Fruit fly (Drosophila melanogaster) whole organism, wandering third instar larva: ENCODE data around the gene CG6470.

ENCODE experiments used
- Abd-B ChIP-seq: fragments of >200 bp; optimal IDR thresholded peaks from 2 replicates; lab custom pipeline; 2017; ENCODE audit warnings: missing biosample characterization, missing genetic modification characterization
- CG32264 ChIP-seq: fragments of 200-800 bp; sonication (Bioruptor generic); optimal IDR thresholded peaks from 2 replicates; lab custom pipeline; 2016; ENCODE audit warnings: missing biosample characterization, missing genetic modification characterization
- CG9705 ChIP-seq: fragments of 200-800 bp; sonication (Bioruptor generic); optimal IDR thresholded peaks from 2 replicates; lab custom pipeline; 2018; ENCODE audit warnings: missing biosample characterization, mild to moderate bottlenecking, missing genetic modification characterization
- Dfd ChIP-seq: fragments of >200 bp; optimal IDR thresholded peaks from 2 replicates; lab custom pipeline; 2017; ENCODE audit warnings: missing biosample characterization, missing genetic modification characterization
- Dif ChIP-seq: fragments of 200-275, 200-300 bp; sonication (Bioruptor generic); optimal IDR thresholded peaks from 2 replicates; lab custom pipeline; 2018; ENCODE audit warnings: missing biosample characterization, missing genetic modification characterization; ENCODE audit not compliant: partially characterized antibody
- GATAd ChIP-seq: sonication (Bioruptor generic); optimal IDR thresholded peaks from 2 replicates; lab custom pipeline; 2016; ENCODE audit warnings: missing biosample characterization, missing genetic modification characterization
- HLH106 ChIP-seq: fragments of 200-800 bp; optimal IDR thresholded peaks from 3 replicates; lab custom pipeline; 2019; ENCODE audit warnings: missing biosample characterization, mild to moderate bottlenecking, missing genetic modification characterization, moderate library complexity
- Hnf4 ChIP-seq: fragments of 200-800 bp; sonication (Bioruptor generic); optimal IDR thresholded peaks from 2 replicates; lab custom pipeline; 2016; ENCODE audit warnings: missing biosample characterization, mild to moderate bottlenecking, missing genetic modification characterization
- Hr78 ChIP-seq: fragments of >200 bp; optimal IDR thresholded peaks from 2 replicates; lab custom pipeline; 2017; ENCODE audit warnings: missing biosample characterization, missing genetic modification characterization
- Hr83 ChIP-seq: fragments of 200-300 bp; sonication (Bioruptor generic); optimal IDR thresholded peaks from 2 replicates; lab custom pipeline; 2016; ENCODE audit warnings: missing biosample characterization, mild to moderate bottlenecking, missing genetic modification characterization, moderate library complexity; ENCODE audit not compliant: poor library complexity, severe bottlenecking
- Jra ChIP-seq: sonication (Bioruptor generic); optimal IDR thresholded peaks from 2 replicates; lab custom pipeline; 2016; ENCODE audit warnings: missing biosample characterization, missing genetic modification characterization
- Mio ChIP-seq: sonication (Bioruptor generic); optimal IDR thresholded peaks from 2 replicates; lab custom pipeline; 2016; ENCODE audit warnings: missing biosample characterization, missing genetic modification characterization
- Myc ChIP-seq: fragments of >200 bp; optimal IDR thresholded peaks from 2 replicates; lab custom pipeline; 2017
- N ChIP-seq: fragments of >200 bp; optimal IDR thresholded peaks from 2 replicates; lab custom pipeline; 2018; ENCODE audit warnings: missing biosample characterization, missing external identifiers, missing genetic modification characterization
- OdsH ChIP-seq: fragments of 200-800 bp; sonication (Bioruptor generic); optimal IDR thresholded peaks from 2 replicates; lab custom pipeline; 2016; ENCODE audit warnings: missing biosample characterization, mild to moderate bottlenecking, missing genetic modification characterization
- Rel ChIP-seq, 2 experiments: fragments of 200-800 bp; sonication (Bioruptor generic) in 1 of 2; optimal IDR thresholded peaks; 2 replicates in 1 of 2; 3 replicates in 1 of 2; lab custom pipeline; 2016 to 2019; ENCODE audit warnings: mild to moderate bottlenecking in 2 of 2, missing biosample characterization in 2 of 2, missing genetic modification characterization in 2 of 2, moderate library complexity in 1 of 2
- Sp1 ChIP-seq: fragments of 200-800 bp; sonication (Bioruptor generic); optimal IDR thresholded peaks from 3 replicates; lab custom pipeline; 2019; ENCODE audit warnings: missing biosample characterization, mild to moderate bottlenecking, missing genetic modification characterization, moderate library complexity
- Vsx2 ChIP-seq: fragments of 200-300, 225-300 bp; sonication (Bioruptor generic); optimal IDR thresholded peaks from 2 replicates; lab custom pipeline; 2018; ENCODE audit warnings: missing biosample characterization, missing genetic modification characterization; ENCODE audit not compliant: partially characterized antibody
- br ChIP-seq: fragments of 200-800 bp; sonication (Bioruptor generic); optimal IDR thresholded peaks from 2 replicates; lab custom pipeline; 2016; ENCODE audit warnings: missing biosample characterization, missing genetic modification characterization
- brk ChIP-seq: fragments of 200-800 bp; sonication (Bioruptor generic); optimal IDR thresholded peaks from 2 replicates; lab custom pipeline; 2016; ENCODE audit warnings: missing biosample characterization, mild to moderate bottlenecking, missing genetic modification characterization
- dl ChIP-seq, 2 experiments: fragments of 175-275, 200-275 bp in 1 of 2; fragments of 200-275 bp in 1 of 2; sonication (Bioruptor generic); optimal IDR thresholded peaks; lab custom pipeline; 2018; ENCODE audit warnings: mild to moderate bottlenecking in 2 of 2, missing biosample characterization in 2 of 2, missing genetic modification characterization in 2 of 2, moderate library complexity in 2 of 2; ENCODE audit not compliant: partially characterized antibody in 2 of 2, insufficient read depth in 1 of 2
- dmrt93B ChIP-seq: fragments of 200-800 bp; sonication (Bioruptor generic); optimal IDR thresholded peaks from 2 replicates; lab custom pipeline; 2018; ENCODE audit warnings: missing biosample characterization, mild to moderate bottlenecking, missing genetic modification characterization
- dsf ChIP-seq: sonication (Bioruptor generic); optimal IDR thresholded peaks from 2 replicates; lab custom pipeline; 2016; ENCODE audit warnings: missing biosample characterization, missing genetic modification characterization, borderline replicate concordance
- ey ChIP-seq: fragments of 200-800 bp; sonication (Bioruptor generic); optimal IDR thresholded peaks from 2 replicates; lab custom pipeline; 2016; ENCODE audit warnings: missing biosample characterization, missing genetic modification characterization
- foxo ChIP-seq, 2 experiments: fragments of 200-800 bp; sonication (Bioruptor generic); optimal IDR thresholded peaks; 2 replicates in 1 of 2; 3 replicates in 1 of 2; lab custom pipeline; 2016 to 2017; ENCODE audit warnings: missing biosample characterization in 2 of 2, missing genetic modification characterization in 2 of 2
- fru ChIP-seq: fragments of 200-800 bp; sonication (Bioruptor generic); optimal IDR thresholded peaks from 3 replicates; lab custom pipeline; 2016; ENCODE audit warnings: missing biosample characterization, mild to moderate bottlenecking, missing genetic modification characterization
- h ChIP-seq: fragments of 200-800 bp; sonication (Bioruptor generic); optimal IDR thresholded peaks from 3 replicates; lab custom pipeline; 2016; ENCODE audit warnings: missing biosample characterization, mild to moderate bottlenecking, missing genetic modification characterization
- lola ChIP-seq: fragments of >200 bp; optimal IDR thresholded peaks from 2 replicates; lab custom pipeline; 2017; ENCODE audit warnings: missing biosample characterization, missing genetic modification characterization
- pan ChIP-seq: fragments of >200 bp; optimal IDR thresholded peaks from 2 replicates; lab custom pipeline; 2017
- psq ChIP-seq: fragments of 200-800 bp; sonication (Bioruptor generic); optimal IDR thresholded peaks from 3 replicates; lab custom pipeline; 2017; ENCODE audit warnings: missing biosample characterization, mild to moderate bottlenecking, missing genetic modification characterization, moderate library complexity
- rgr ChIP-seq: fragments of 200-800 bp; sonication (Bioruptor generic); optimal IDR thresholded peaks from 3 replicates; lab custom pipeline; 2016; ENCODE audit warnings: missing biosample characterization, mild to moderate bottlenecking, missing genetic modification characterization
- sage ChIP-seq: fragments of 200-800 bp; sonication (Bioruptor generic); optimal IDR thresholded peaks from 2 replicates; lab custom pipeline; 2016; ENCODE audit warnings: missing biosample characterization, mild to moderate bottlenecking, missing genetic modification characterization
- sv ChIP-seq: fragments of 200-800 bp; sonication (Bioruptor generic); optimal IDR thresholded peaks from 3 replicates; lab custom pipeline; 2016; ENCODE audit warnings: missing biosample characterization, missing genetic modification characterization
- tai ChIP-seq: sonication (Bioruptor generic); optimal IDR thresholded peaks from 2 replicates; lab custom pipeline; 2016; ENCODE audit warnings: missing biosample characterization, missing genetic modification characterization
- usp ChIP-seq: fragments of >200 bp; optimal IDR thresholded peaks from 2 replicates; lab custom pipeline; 2017; ENCODE audit warnings: missing biosample characterization, missing genetic modification characterization
- woc ChIP-seq: sonication (Bioruptor generic); optimal IDR thresholded peaks from 2 replicates; lab custom pipeline; 2016; ENCODE audit warnings: missing biosample characterization, mild to moderate bottlenecking, missing genetic modification characterization

The CG6470 gene

dm6 chrX:18538204-18538864 lies 23.7 kb upstream of the CG6470 start:
- TF ChIP-seq OdsH (GFP tag; lab: Kevin White, UChicago) (peak; percentile 22), br (GFP tag; lab: Kevin White, UChicago) (peak; percentile 71), Vsx2 (GFP tag; lab: Kevin White, UChicago) (no peak), Hr78 (no peak), Hr83 (GFP tag; lab: Kevin White, UChicago) (no peak), fru (peak; percentile 80), Myc (lab: Kevin White, UChicago) (no peak), CG32264 (GFP tag; lab: Kevin White, UChicago) (peak; percentile 4), foxo (GFP tag; optimal IDR thresholded peaks at IDR 0.05; lab: Kevin White, UChicago) (peak in 1 of 2 experiments; percentile 69), rgr (GFP tag; lab: Kevin White, UChicago) (peak; percentile 66), sv (GFP tag; lab: Kevin White, UChicago) (no peak), Mio (no peak), Rel (GFP tag; optimal IDR thresholded peaks at IDR 0.05; lab: Kevin White, UChicago) (no peak), Rel (tag; optimal IDR thresholded peaks at IDR 0.05; lab: Kevin White, UChicago) (peak; percentile 25), dmrt93B (no peak), dl (GFP tag; optimal IDR thresholded peaks at IDR 0.05; lab: Kevin White, UChicago; ENCODE audit: insufficient read depth in 1 of 2, partially characterized antibody in 2 of 2) (no peak), ey (GFP tag; lab: Kevin White, UChicago) (peak; percentile 76), h (peak; percentile 79), GATAd (GFP tag; lab: Kevin White, UChicago) (no peak), HLH106 (tag; lab: Kevin White, UChicago) (peak; percentile 77), Abd-B (GFP tag; lab: Kevin White, UChicago) (no peak), psq (GFP tag; lab: Kevin White, UChicago) (no peak), Hnf4 (peak; percentile 44), Dif (GFP tag; lab: Kevin White, UChicago) (no peak), CG9705 (GFP tag; lab: Kevin White, UChicago) (peak; percentile 48), tai (GFP tag; lab: Kevin White, UChicago) (no peak), dsf (GFP tag; lab: Kevin White, UChicago) (no peak), usp (GFP tag; lab: Kevin White, UChicago) (no peak), woc (GFP tag; lab: Kevin White, UChicago) (peak; percentile 86), sage (GFP tag; lab: Kevin White, UChicago) (no peak), Sp1 (GFP tag; lab: Kevin White, UChicago) (peak; percentile 69), lola (GFP tag; lab: Kevin White, UChicago) (no peak), Dfd (GFP tag; lab: Kevin White, UChicago) (no peak), pan (lab: Kevin White, UChicago) (no peak)

- TF ChIP-seq OdsH (GFP tag; lab: Kevin White, UChicago), result no peak
- no peak for TF ChIP-seq GATAd (GFP tag; lab: Kevin White, UChicago)
- TF ChIP-seq brk, result no peak
- TF ChIP-seq Dif (GFP tag; lab: Kevin White, UChicago), result no peak
- no peak for TF ChIP-seq dsf (GFP tag; lab: Kevin White, UChicago)
- peak; percentile 41 for TF ChIP-seq HLH106 (tag; lab: Kevin White, UChicago)
- TF ChIP-seq Hr83 (GFP tag; lab: Kevin White, UChicago), result no peak
- TF ChIP-seq CG9705 (GFP tag; lab: Kevin White, UChicago), result no peak
- TF ChIP-seq sv (GFP tag; lab: Kevin White, UChicago), result no peak
- no peak for TF ChIP-seq h
- no peak for TF ChIP-seq pan (lab: Kevin White, UChicago)
- TF ChIP-seq Sp1 (GFP tag; lab: Kevin White, UChicago), result peak; percentile 22
- TF ChIP-seq Jra (GFP tag; lab: Kevin White, UChicago), result no peak
- no peak for TF ChIP-seq dl (GFP tag; optimal IDR thresholded peaks at IDR 0.05; lab: Kevin White, UChicago; ENCODE audit: insufficient read depth in 1 of 2, partially characterized antibody in 2 of 2)
- no peak for TF ChIP-seq Vsx2 (GFP tag; lab: Kevin White, UChicago)
- no peak for TF ChIP-seq foxo (GFP tag; optimal IDR thresholded peaks at IDR 0.05; lab: Kevin White, UChicago)
- TF ChIP-seq woc (GFP tag; lab: Kevin White, UChicago), result peak; percentile 34
- no peak for TF ChIP-seq N (GFP tag; lab: Kevin White, UChicago)
- peak; percentile 37 for TF ChIP-seq psq (GFP tag; lab: Kevin White, UChicago)
- peak; percentile 14 for TF ChIP-seq fru
- no peak for TF ChIP-seq Myc (lab: Kevin White, UChicago)
- no peak for TF ChIP-seq ey (GFP tag; lab: Kevin White, UChicago)
- no peak for TF ChIP-seq br (GFP tag; lab: Kevin White, UChicago)
Observed at dm6 chrX:18537066-18537759, 22.5 kb upstream of the CG6470 start.
